Fruit fly (Drosophila melanogaster) whole organism, pupa: Measurements from ENCODE around the gene BG642312.

Experiments used
- CG10348 ChIP-seq: fragments of 200-800 bp; sonication (Bioruptor generic); IDR thresholded peaks from 2 replicates; pipeline ENCODE4 v1.3.6; 2022; ENCODE audit warnings: missing biosample characterization, missing genetic modification characterization
- CG12605 ChIP-seq: fragments of 200-800 bp; sonication (Bioruptor generic); IDR thresholded peaks from 2 replicates; pipeline ENCODE4 v1.3.6; 2022; ENCODE audit warnings: missing biosample characterization, missing genetic modification characterization
- CG13204 ChIP-seq: fragments of 200-800 bp; sonication (Bioruptor generic); optimal IDR thresholded peaks from 2 replicates; lab custom pipeline; 2018; ENCODE audit warnings: missing biosample characterization, mild to moderate bottlenecking, missing genetic modification characterization, moderate library complexity
- CG14655 ChIP-seq: fragments of 200-800 bp; sonication (Bioruptor generic); optimal IDR thresholded peaks from 3 replicates; lab custom pipeline; 2017; ENCODE audit warnings: mild to moderate bottlenecking, missing biosample characterization, missing genetic modification reagents, missing genetic modification characterization
- CG15710 ChIP-seq: fragments of 200-800 bp; sonication (Bioruptor generic); optimal IDR thresholded peaks from 2 replicates; lab custom pipeline; 2018; ENCODE audit warnings: missing biosample characterization, mild to moderate bottlenecking, missing genetic modification characterization, moderate library complexity
- CG17806 ChIP-seq: fragments of 200-800 bp; sonication (Bioruptor generic); optimal IDR thresholded peaks from 2 replicates; lab custom pipeline; 2018; ENCODE audit warnings: missing biosample characterization, mild to moderate bottlenecking, missing genetic modification characterization, moderate library complexity
- CG32121 ChIP-seq: fragments of 200-800 bp; sonication (Bioruptor generic); IDR thresholded peaks from 2 replicates; pipeline ENCODE4 v1.3.6; 2022; ENCODE audit warnings: missing biosample characterization, missing genetic modification characterization
- CG34367 ChIP-seq: fragments of 200-800 bp; sonication (Bioruptor generic); optimal IDR thresholded peaks from 2 replicates; lab custom pipeline; 2018; ENCODE audit warnings: missing biosample characterization, mild to moderate bottlenecking, missing genetic modification characterization
- CG4496 ChIP-seq: fragments of 200-800 bp; sonication (Bioruptor generic); IDR thresholded peaks from 3 replicates; pipeline ENCODE4 v1.3.6; 2022; ENCODE audit warnings: missing biosample characterization, missing genetic modification characterization
- CG8159 ChIP-seq: fragments of 200-800 bp; sonication (Bioruptor generic); optimal IDR thresholded peaks from 3 replicates; lab custom pipeline; 2018; ENCODE audit warnings: missing biosample characterization, mild to moderate bottlenecking, missing genetic modification characterization, moderate library complexity
- CG8301 ChIP-seq: fragments of 200-800 bp; sonication (Bioruptor generic); optimal IDR thresholded peaks from 2 replicates; lab custom pipeline; 2018; ENCODE audit warnings: missing biosample characterization, mild to moderate bottlenecking, missing genetic modification characterization
- CG9948 ChIP-seq: fragments of 200-800 bp; sonication (Bioruptor generic); optimal IDR thresholded peaks from 2 replicates; lab custom pipeline; 2018; ENCODE audit warnings: missing biosample characterization, mild to moderate bottlenecking, missing genetic modification characterization, moderate library complexity
- D1 ChIP-seq: fragments of 200-800 bp; sonication (Bioruptor generic); optimal IDR thresholded peaks from 2 replicates; lab custom pipeline; 2018; ENCODE audit warnings: missing biosample characterization, mild to moderate bottlenecking, missing genetic modification characterization, moderate library complexity
- EcR ChIP-seq: fragments of 200-800 bp; sonication (Bioruptor generic); optimal IDR thresholded peaks from 3 replicates; lab custom pipeline; 2019; ENCODE audit warnings: missing biosample characterization, missing genetic modification characterization, mild to moderate bottlenecking, moderate library complexity, missing genetic modification reagents
- Ets98B ChIP-seq: fragments of 200-800 bp; sonication (Bioruptor generic); IDR thresholded peaks from 2 replicates; pipeline ENCODE4 v1.3.6; 2022; ENCODE audit warnings: missing biosample characterization, missing genetic modification characterization
- Pif1A ChIP-seq: fragments of 200-800 bp; sonication (Bioruptor generic); optimal IDR thresholded peaks from 3 replicates; lab custom pipeline; 2016; ENCODE audit warnings: missing biosample characterization, missing genetic modification characterization
- Pif1B ChIP-seq: fragments of 200-800 bp; sonication (Bioruptor generic); optimal IDR thresholded peaks from 3 replicates; lab custom pipeline; 2016; ENCODE audit warnings: missing biosample characterization, missing genetic modification characterization
- Snoo ChIP-seq: fragments of 200-800 bp; sonication (Bioruptor generic); optimal IDR thresholded peaks from 3 replicates; lab custom pipeline; 2017; ENCODE audit warnings: missing biosample characterization, mild to moderate bottlenecking, missing genetic modification characterization, inconsistent platforms
- fd96Ca ChIP-seq: fragments of 200-800 bp; sonication (Bioruptor generic); IDR thresholded peaks from 3 replicates; pipeline ENCODE4 v1.3.6; 2022; ENCODE audit warnings: missing biosample characterization, missing genetic modification characterization
- gl ChIP-seq: fragments of 200-800 bp; sonication (Bioruptor generic); optimal IDR thresholded peaks from 2 replicates; lab custom pipeline; 2018; ENCODE audit warnings: missing biosample characterization, mild to moderate bottlenecking, missing genetic modification characterization
- rn ChIP-seq: fragments of 200-800 bp; sonication (Bioruptor generic); IDR thresholded peaks from 2 replicates; pipeline ENCODE4 v1.3.6; 2022; ENCODE audit warnings: missing biosample characterization, missing genetic modification characterization

BG642312 gene

dm6 chr3L:6253730-6254129, 20.5 kb upstream of the BG642312 start:
- TF ChIP-seq CG12605 (GFP tag; lab: Robert Waterston, UW) (no peak), CG14655 (no peak), CG13204 (GFP tag; lab: Kevin White, UChicago) (no peak), Ets98B (GFP tag; lab: Robert Waterston, UW) (no peak), CG15710 (tag; lab: Kevin White, UChicago) (no peak), Pif1A (GFP tag; lab: Kevin White, UChicago) (no peak), CG4496 (GFP tag; lab: Robert Waterston, UW) (no peak), CG8301 (tag; lab: Kevin White, UChicago) (no peak), fd96Ca (no peak), Snoo (tag; lab: Kevin White, UChicago) (no peak), D1 (tag; lab: Kevin White, UChicago) (no peak), CG34367 (no peak), Pif1B (GFP tag; lab: Kevin White, UChicago) (no peak), CG8159 (tag; lab: Kevin White, UChicago) (no peak), CG9948 (no peak), EcR (GFP tag; lab: Kevin White, UChicago) (no peak), CG17806 (tag; lab: Kevin White, UChicago) (no peak)

- peak; percentile 58; the same call in 2 of the 3 replicates for TF ChIP-seq CG4496 (GFP tag; lab: Robert Waterston, UW)
- peak; percentile 39 for TF ChIP-seq CG14655
- TF ChIP-seq CG13204 (GFP tag; lab: Kevin White, UChicago), result peak; percentile 37
- peak; percentile 68 for TF ChIP-seq Ets98B (GFP tag; lab: Robert Waterston, UW)
- TF ChIP-seq CG9948, result peak; percentile 2
- no peak for TF ChIP-seq CG15710 (tag; lab: Kevin White, UChicago)
- TF ChIP-seq CG12605 (GFP tag; lab: Robert Waterston, UW), result peak; percentile 71
- TF ChIP-seq D1 (tag; lab: Kevin White, UChicago), result no peak
- TF ChIP-seq Pif1A (GFP tag; lab: Kevin White, UChicago), result peak; percentile 4
- peak; percentile 63; the same call in 2 of the 3 replicates for TF ChIP-seq fd96Ca
- no peak for TF ChIP-seq rn
- TF ChIP-seq CG32121 (GFP tag; lab: Robert Waterston, UW), result peak; percentile 56; the same call in 1 of the 2 replicates
- TF ChIP-seq, all 21 proteins: peak for 9
Observed at dm6 chr3L:6249178-6250078, 16.2 kb upstream of the BG642312 start.

- TF ChIP-seq CG14655 (no peak), CG34367 (no peak), gl (no peak), CG17806 (tag; lab: Kevin White, UChicago) (no peak), CG8159 (tag; lab: Kevin White, UChicago) (no peak), CG12605 (GFP tag; lab: Robert Waterston, UW) (no peak), CG32121 (GFP tag; lab: Robert Waterston, UW) (no peak), rn (no peak), D1 (tag; lab: Kevin White, UChicago) (no peak), CG10348 (no peak), CG13204 (GFP tag; lab: Kevin White, UChicago) (no peak), CG9948 (no peak), EcR (GFP tag; lab: Kevin White, UChicago) (no peak), Ets98B (GFP tag; lab: Robert Waterston, UW) (no peak), Pif1A (GFP tag; lab: Kevin White, UChicago) (no peak), Snoo (tag; lab: Kevin White, UChicago) (no peak), CG15710 (tag; lab: Kevin White, UChicago) (no peak)
Observed at dm6 chr3L:6245646-6246045, 12.5 kb upstream of the BG642312 start, which contains the start of gene Mdr65. Mdr65 (minus strand) TSS chr3L:6245746.

- TF ChIP-seq CG32121 (GFP tag; lab: Robert Waterston, UW) (no peak), CG34367 (no peak), fd96Ca (no peak), CG4496 (GFP tag; lab: Robert Waterston, UW) (no peak), Snoo (tag; lab: Kevin White, UChicago) (no peak), gl (no peak), Pif1A (GFP tag; lab: Kevin White, UChicago) (no peak), Ets98B (GFP tag; lab: Robert Waterston, UW) (no peak), CG13204 (GFP tag; lab: Kevin White, UChicago) (no peak), CG8159 (tag; lab: Kevin White, UChicago) (no peak), CG12605 (GFP tag; lab: Robert Waterston, UW) (no peak), CG14655 (no peak)
- TF ChIP-seq, all 21 proteins: peak for 0
Observed at dm6 chr3L:6239968-6240367, 6.8 kb upstream of the BG642312 start, which contains the start of gene CG10226. CG10226 (minus strand) TSS chr3L:6240068.

- TF ChIP-seq EcR (GFP tag; lab: Kevin White, UChicago), result no peak
- no peak for TF ChIP-seq CG4496 (GFP tag; lab: Robert Waterston, UW)
- TF ChIP-seq Snoo (tag; lab: Kevin White, UChicago), result no peak
- no peak for TF ChIP-seq CG10348
- no peak for TF ChIP-seq D1 (tag; lab: Kevin White, UChicago)
- no peak for TF ChIP-seq CG17806 (tag; lab: Kevin White, UChicago)
- TF ChIP-seq CG15710 (tag; lab: Kevin White, UChicago), result no peak
- TF ChIP-seq CG12605 (GFP tag; lab: Robert Waterston, UW), result no peak
- no peak for TF ChIP-seq gl
- no peak for TF ChIP-seq Pif1A (GFP tag; lab: Kevin White, UChicago)
- no peak for TF ChIP-seq fd96Ca
- no peak for TF ChIP-seq CG34367
- TF ChIP-seq CG13204 (GFP tag; lab: Kevin White, UChicago), result no peak
Observed at dm6 chr3L:6234035-6234434, 854 bp upstream of the BG642312 start, which contains the start of gene CG42714. CG42714 (minus strand) TSS chr3L:6234056.
